Worm (Caenorhabditis elegans) whole organism, L1 larva: ENCODE measurements around the gene Y75B8A.7.

Experiments
- C34B4.2 ChIP-seq: sonication (generic microtip); optimal IDR thresholded peaks from 2 replicates; lab custom pipeline; 2017; ENCODE audit warnings: mild to moderate bottlenecking, missing genetic modification characterization, missing compliant biosample characterization
- alr-1 ChIP-seq: fragments of 200-800 bp; sonication (Bioruptor generic); optimal IDR thresholded peaks from 2 replicates; lab custom pipeline; 2018; ENCODE audit warnings: borderline replicate concordance, mild to moderate bottlenecking, missing genetic modification characterization, missing compliant biosample characterization
- aly-2 ChIP-seq: fragments of 150-350 bp; optimal IDR thresholded peaks from 2 replicates; lab custom pipeline; 2014; ENCODE audit warnings: missing biosample characterization, missing genetic modification characterization
- ama-1 ChIP-seq: fragments of 150-350 bp; optimal IDR thresholded peaks from 2 replicates; lab custom pipeline; 2014
- ceh-63 ChIP-seq: fragments of 200-800 bp; sonication (Bioruptor generic); optimal IDR thresholded peaks from 2 replicates; lab custom pipeline; 2018; ENCODE audit warnings: mild to moderate bottlenecking, missing genetic modification characterization, missing compliant biosample characterization
- ceh-8 ChIP-seq: fragments of 200-800 bp; sonication (Bioruptor generic); optimal IDR thresholded peaks from 2 replicates; lab custom pipeline; 2018; ENCODE audit warnings: mild to moderate bottlenecking, missing genetic modification characterization, moderate library complexity, missing compliant biosample characterization
- ceh-82 ChIP-seq, 3 experiments: fragments of 150-350 bp in 1 of 3; sonication (generic microtip) in 2 of 3; optimal IDR thresholded peaks; 2 replicates each; lab custom pipeline; 2014 to 2017; ENCODE audit warnings: missing biosample characterization in 3 of 3, missing genetic modification characterization in 3 of 3
- ceh-88 ChIP-seq: fragments of 200-800 bp; sonication (Bioruptor generic); IDR thresholded peaks from 2 replicates; pipeline ENCODE4 v1.3.6; 2022; ENCODE audit warnings: missing genetic modification characterization, missing compliant biosample characterization
- ceh-90 ChIP-seq: sonication (generic microtip); optimal IDR thresholded peaks from 2 replicates; lab custom pipeline; 2016; ENCODE audit warnings: missing genetic modification characterization, missing compliant biosample characterization
- efl-1 ChIP-seq, 4 experiments: fragments of 150-350 bp; optimal IDR thresholded peaks in 3 of 4; peaks in 1 of 4; 1 replicate in 1 of 4; 2 replicates in 3 of 4; lab custom pipeline; 2014; ENCODE audit warnings: missing biosample characterization in 2 of 4, missing genetic modification characterization in 2 of 4, missing genetic modification reagents in 2 of 4
- efl-3 ChIP-seq: fragments of 200-800 bp; sonication (Bioruptor generic); optimal IDR thresholded peaks from 2 replicates; lab custom pipeline; 2018; ENCODE audit warnings: mild to moderate bottlenecking, missing genetic modification characterization, missing compliant biosample characterization
- egl-13 ChIP-seq: sonication (generic microtip); optimal IDR thresholded peaks from 2 replicates; lab custom pipeline; 2016; ENCODE audit warnings: missing genotype, missing genetic modification reagents, missing genetic modification characterization, missing compliant biosample characterization
- egl-27 ChIP-seq, 2 experiments: fragments of 150-350 bp in 1 of 2; sonication (generic microtip); optimal IDR thresholded peaks; 3 replicates each; lab custom pipeline; 2017 to 2018; ENCODE audit warnings: missing biosample characterization in 2 of 2, missing genetic modification characterization in 2 of 2, missing genetic modification reagents in 2 of 2
- elt-2 ChIP-seq: sonication (generic microtip); optimal IDR thresholded peaks from 2 replicates; lab custom pipeline; 2016; ENCODE audit warnings: missing genetic modification characterization, mild to moderate bottlenecking, inconsistent platforms, missing compliant biosample characterization, missing genetic modification reagents
- fkh-4 ChIP-seq: sonication (generic microtip); optimal IDR thresholded peaks from 2 replicates; lab custom pipeline; 2016; ENCODE audit warnings: missing compliant biosample characterization, missing genetic modification characterization, borderline replicate concordance
- fkh-8 ChIP-seq: sonication (generic microtip); optimal IDR thresholded peaks from 2 replicates; lab custom pipeline; 2016; ENCODE audit warnings: mild to moderate bottlenecking, missing genetic modification characterization, missing compliant biosample characterization
- grh-1 ChIP-seq: fragments of 200-800 bp; sonication (Bioruptor generic); IDR thresholded peaks from 2 replicates; pipeline ENCODE4 v1.3.6; 2022; ENCODE audit warnings: missing genetic modification reagents, missing genetic modification characterization, missing compliant biosample characterization
- hpl-2 ChIP-seq: fragments of 150-350 bp; optimal IDR thresholded peaks from 2 replicates; lab custom pipeline; 2014; ENCODE audit warnings: missing biosample characterization, missing genetic modification reagents, missing genetic modification characterization
- lin-14 ChIP-seq: fragments of 200-800 bp; sonication (Bioruptor generic); optimal IDR thresholded peaks from 2 replicates; lab custom pipeline; 2018; ENCODE audit warnings: mild to moderate bottlenecking, missing genetic modification characterization, moderate library complexity, missing compliant biosample characterization
- lir-3 ChIP-seq: sonication (generic microtip); optimal IDR thresholded peaks from 2 replicates; lab custom pipeline; 2016; ENCODE audit warnings: mild to moderate bottlenecking, missing genetic modification characterization, moderate library complexity, missing compliant biosample characterization; ENCODE audit not compliant: poor library complexity
- mab-9 ChIP-seq: fragments of 200-800 bp; sonication (Bioruptor generic); IDR thresholded peaks from 2 replicates; pipeline ENCODE4 v1.3.6; 2022; ENCODE audit warnings: missing genetic modification reagents, missing genetic modification characterization, missing compliant biosample characterization
- nhr-11 ChIP-seq: fragments of 150-350 bp; optimal IDR thresholded peaks from 2 replicates; lab custom pipeline; 2014; ENCODE audit warnings: missing biosample characterization, missing genetic modification characterization
- nhr-12 ChIP-seq: sonication (generic microtip); optimal IDR thresholded peaks from 2 replicates; lab custom pipeline; 2017; ENCODE audit warnings: missing biosample characterization, missing genetic modification characterization
- nhr-85 ChIP-seq: sonication (generic microtip); peaks from one replicate; lab custom pipeline; 2016; ENCODE audit warnings: missing genetic modification characterization, inconsistent platforms, missing compliant biosample characterization
- nhr-90 ChIP-seq: sonication (generic microtip); optimal IDR thresholded peaks from 2 replicates; lab custom pipeline; 2016; ENCODE audit warnings: mild to moderate bottlenecking, missing genetic modification characterization, missing compliant biosample characterization; ENCODE audit not compliant: poor library complexity
- pag-3 ChIP-seq: sonication (generic microtip); optimal IDR thresholded peaks from 2 replicates; lab custom pipeline; 2017; ENCODE audit warnings: missing genetic modification characterization, mild to moderate bottlenecking, missing compliant biosample characterization, antibody characterized with exemption, borderline replicate concordance; ENCODE audit not compliant: insufficient read depth
- sox-4 ChIP-seq: sonication (generic microtip); optimal IDR thresholded peaks from 2 replicates; lab custom pipeline; 2016; ENCODE audit warnings: missing genetic modification characterization, missing compliant biosample characterization
- sptf-1 ChIP-seq: fragments of 150-350 bp; optimal IDR thresholded peaks from 2 replicates; lab custom pipeline; 2014; ENCODE audit warnings: missing biosample characterization, missing genetic modification characterization
- sup-37 ChIP-seq: fragments of 200-800 bp; sonication (Bioruptor generic); optimal IDR thresholded peaks from 2 replicates; lab custom pipeline; 2018; ENCODE audit warnings: mild to moderate bottlenecking, missing genetic modification characterization, missing compliant biosample characterization
- tbx-2 ChIP-seq: sonication (generic microtip); optimal IDR thresholded peaks from 2 replicates; lab custom pipeline; 2016; ENCODE audit warnings: missing genetic modification characterization, missing compliant biosample characterization
- tlp-1 ChIP-seq: fragments of 150-350 bp; optimal IDR thresholded peaks from 2 replicates; lab custom pipeline; 2014; ENCODE audit warnings: missing biosample characterization, missing genetic modification characterization
- unc-130 ChIP-seq: fragments of 150-350 bp; optimal IDR thresholded peaks from 2 replicates; lab custom pipeline; 2017; ENCODE audit warnings: missing biosample characterization, missing genetic modification characterization, inconsistent platforms
- unc-62 ChIP-seq: fragments of 150-350 bp; optimal IDR thresholded peaks from 2 replicates; lab custom pipeline; 2014; ENCODE audit warnings: missing biosample characterization, missing genetic modification reagents, missing genetic modification characterization
- unc-86 ChIP-seq: sonication (generic microtip); optimal IDR thresholded peaks from 2 replicates; lab custom pipeline; 2016; ENCODE audit warnings: missing genetic modification characterization, missing compliant biosample characterization
- xbp-1 ChIP-seq: sonication (generic microtip); optimal IDR thresholded peaks from 2 replicates; lab custom pipeline; 2016; ENCODE audit warnings: missing genetic modification characterization, missing compliant biosample characterization
- zip-4 ChIP-seq: fragments of 200-800 bp; sonication (Bioruptor generic); optimal IDR thresholded peaks from 2 replicates; lab custom pipeline; 2018; ENCODE audit warnings: mild to moderate bottlenecking, missing genetic modification characterization, moderate library complexity, missing compliant biosample characterization
- ztf-11 ChIP-seq, 2 experiments: sonication (generic microtip); optimal IDR thresholded peaks; 2 replicates each; lab custom pipeline; 2016 to 2017; ENCODE audit warnings: missing genetic modification characterization in 2 of 2, missing biosample characterization in 1 of 2, missing compliant biosample characterization in 1 of 2
- ztf-4 ChIP-seq: fragments of 150-350 bp; optimal IDR thresholded peaks from 2 replicates; lab custom pipeline; 2014; ENCODE audit warnings: missing biosample characterization, missing genetic modification characterization

The Y75B8A.7 gene

DNA sequence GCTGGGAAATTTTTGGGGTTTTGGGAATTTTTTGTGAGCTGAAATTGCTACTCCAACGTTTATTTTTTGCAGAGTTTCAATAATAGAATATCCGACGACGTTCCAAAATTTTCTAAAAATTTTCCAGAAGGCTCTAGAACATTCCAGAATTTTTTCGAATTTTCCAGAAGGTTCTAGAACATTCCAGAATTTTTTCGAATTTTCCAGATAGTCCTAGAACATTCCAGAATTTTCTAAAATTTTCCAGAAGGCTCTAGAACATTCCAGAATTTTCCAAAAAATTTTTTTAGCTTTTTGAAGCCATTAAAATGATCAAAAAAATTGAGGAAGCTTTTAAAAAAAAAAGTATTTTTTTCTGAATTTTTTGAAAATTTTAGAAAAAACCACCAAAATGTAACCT lies 29.3 kb upstream of the Y75B8A.7 start:
- TF ChIP-seq ztf-11 (tag; optimal IDR thresholded peaks at IDR 0.05; lab: Kevin White, UChicago) (no peak), unc-62 (no peak), hpl-2 (GFP tag; lab: Kevin White, UChicago) (no peak), alr-1 (tag; lab: Kevin White, UChicago) (no peak), ama-1 (lab: Kevin White, UChicago) (no peak), sox-4 (tag; lab: Kevin White, UChicago) (no peak), sup-37 (GFP tag; lab: Kevin White, UChicago) (no peak), mab-9 (GFP tag; lab: Robert Waterston, UW) (no peak), elt-2 (tag; lab: Kevin White, UChicago) (no peak), egl-13 (tag; lab: Kevin White, UChicago) (no peak), unc-86 (no peak), xbp-1 (tag; lab: Kevin White, UChicago) (no peak), zip-4 (no peak), ztf-4 (tag; lab: Kevin White, UChicago) (no peak), C34B4.2 (tag; lab: Kevin White, UChicago) (no peak), egl-27 (tag; optimal IDR thresholded peaks at IDR 0.05; lab: Kevin White, UChicago) (no peak), ceh-82 (tag; optimal IDR thresholded peaks at IDR 0.05; lab: Kevin White, UChicago) (no peak)

DNA sequence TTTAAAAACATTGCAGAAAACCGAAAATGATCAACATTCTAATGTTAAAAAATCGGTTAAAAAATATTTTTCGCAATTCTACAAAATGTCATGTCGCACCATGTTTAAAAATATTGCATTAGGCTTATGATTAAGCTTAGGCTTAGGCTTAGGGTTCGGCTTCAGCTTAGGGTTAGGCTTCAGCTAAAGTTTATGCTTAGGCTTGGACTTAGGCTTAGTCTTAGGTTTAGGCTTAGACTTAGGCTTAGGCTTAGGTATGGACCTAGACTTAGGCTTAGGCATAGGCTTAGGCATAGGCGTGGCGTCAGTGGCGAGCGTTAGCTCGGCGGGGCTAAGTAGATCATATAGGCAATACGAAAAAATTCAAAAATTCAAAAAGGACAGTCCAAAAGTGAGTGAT lies 28.3 kb upstream of the Y75B8A.7 start:
- TF ChIP-seq efl-1 (optimal IDR thresholded peaks at IDR 0.05; lab: Kevin White, UChicago) (no peak), efl-1 (GFP tag; optimal IDR thresholded peaks at IDR 0.05 in 1 of 2; lab: Kevin White, UChicago) (peak in 1 of 2 experiments; percentile 58), ceh-8 (no peak), ceh-63 (GFP tag; lab: Kevin White, UChicago) (no peak), tbx-2 (tag; lab: Kevin White, UChicago) (no peak), hpl-2 (GFP tag; lab: Kevin White, UChicago) (no peak), pag-3 (tag; lab: Kevin White, UChicago) (no peak)

DNA sequence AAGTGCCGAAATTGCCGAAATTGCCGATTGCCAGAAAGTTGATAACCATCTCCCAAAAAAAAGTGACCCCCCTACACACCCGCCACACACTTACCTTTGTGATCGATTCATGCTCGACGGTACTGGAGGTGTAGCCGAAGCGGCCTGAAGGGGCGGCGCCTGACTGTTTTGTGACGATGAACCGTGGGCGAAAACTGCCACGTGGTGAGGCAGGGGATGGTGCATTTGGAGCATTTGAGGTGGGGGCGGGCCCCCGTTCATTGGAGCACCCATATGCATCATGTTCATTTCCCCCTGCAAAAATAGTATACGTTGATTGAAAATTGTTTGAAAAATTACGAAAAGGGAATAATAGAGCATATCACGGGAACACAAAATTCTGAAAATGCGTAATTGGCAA lies 22.6 kb upstream of the Y75B8A.7 start, which contains the start of gene Y75B8A.6:
Gene Y75B8A.6 (minus strand): TSS at position 292 of the 400 bp plus-strand sequence.
- TF ChIP-seq fkh-8 (tag; lab: Kevin White, UChicago) (no peak), efl-1 (optimal IDR thresholded peaks at IDR 0.05; lab: Kevin White, UChicago) (no peak), efl-1 (GFP tag; optimal IDR thresholded peaks at IDR 0.05 in 1 of 2; lab: Kevin White, UChicago) (peak in 1 of 2 experiments; percentile 40), efl-3 (GFP tag; lab: Kevin White, UChicago) (no peak), ztf-11 (tag; optimal IDR thresholded peaks at IDR 0.05; lab: Kevin White, UChicago) (no peak)

DNA sequence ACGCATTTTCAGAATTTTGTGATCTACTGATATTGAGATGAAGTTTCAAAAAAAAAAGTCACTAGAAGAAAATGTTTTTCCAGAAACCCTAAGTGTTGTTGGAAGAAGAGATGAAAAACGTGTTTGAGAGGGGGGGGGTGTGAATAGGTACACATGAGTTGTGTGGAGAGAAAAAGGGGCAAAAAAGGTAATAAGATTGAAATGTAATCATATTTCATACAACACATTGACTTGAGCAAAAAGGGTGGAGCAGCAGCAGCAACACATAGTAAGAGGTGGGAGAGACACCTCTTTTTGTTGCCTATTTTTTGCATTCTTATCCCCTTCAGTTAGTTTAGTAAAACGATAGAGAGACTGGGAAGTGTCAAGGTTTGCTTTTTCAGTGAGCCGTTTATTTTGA lies 21.9 kb upstream of the Y75B8A.7 start:
- TF ChIP-seq tlp-1 (tag; lab: Kevin White, UChicago) = no peak
- no peak for TF ChIP-seq fkh-4
- TF ChIP-seq lin-14 = no peak
- TF ChIP-seq sptf-1 (tag; lab: Kevin White, UChicago) = no peak
- TF ChIP-seq aly-2 (tag; lab: Kevin White, UChicago) = no peak
- no peak for TF ChIP-seq sox-4 (tag; lab: Kevin White, UChicago)
- TF ChIP-seq nhr-12 (tag; lab: Kevin White, UChicago) = no peak
- no peak for TF ChIP-seq ceh-88
- no peak for TF ChIP-seq unc-130 (tag; lab: Kevin White, UChicago)
- no peak for TF ChIP-seq efl-3 (GFP tag; lab: Kevin White, UChicago)
- TF ChIP-seq nhr-11 = no peak
- no peak for TF ChIP-seq ceh-90 (tag; lab: Kevin White, UChicago)
- no peak for TF ChIP-seq mab-9 (GFP tag; lab: Robert Waterston, UW)
- TF ChIP-seq lir-3 (tag; lab: Kevin White, UChicago) = no peak
- TF ChIP-seq nhr-85 (tag; lab: Kevin White, UChicago) = no peak
- TF ChIP-seq nhr-90 (tag; lab: Kevin White, UChicago) = no peak
- no peak for TF ChIP-seq grh-1 (GFP tag; lab: Robert Waterston, UW)
